Worm (Caenorhabditis elegans) whole organism, L4/young adult: ENCODE data around the gene acr-20.

Experiments used
- W03F9.2 ChIP-seq: fragments of 150-350 bp; optimal IDR thresholded peaks from 2 replicates; lab custom pipeline; 2014; ENCODE audit warnings: missing biosample characterization, missing genetic modification characterization
- him-1 ChIP-seq: sonication (generic microtip); optimal IDR thresholded peaks from 2 replicates; lab custom pipeline; 2016; ENCODE audit warnings: missing genotype, missing genetic modification reagents, missing genetic modification characterization, missing compliant biosample characterization

DNA sequence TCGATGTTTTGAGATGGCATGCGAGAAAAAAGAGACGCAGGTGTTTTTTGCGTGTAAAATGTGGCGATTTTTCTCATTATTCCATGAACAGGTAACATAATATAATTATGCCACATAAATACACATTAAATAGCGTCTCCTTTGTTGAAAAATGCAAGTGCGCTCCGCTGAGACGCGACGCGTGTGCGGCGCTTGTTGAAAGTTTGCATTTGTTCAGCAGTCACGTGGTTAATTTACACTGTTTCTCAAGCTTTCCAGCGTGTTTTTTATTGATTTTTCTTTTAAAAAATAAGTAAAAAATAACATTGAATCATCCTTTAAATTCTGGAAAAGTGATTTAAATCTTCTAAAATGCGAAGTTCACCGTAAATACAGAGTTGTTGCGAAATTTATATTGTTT is 21.9 kb upstream of the acr-20 start:
- peak; percentile 88 for TF ChIP-seq W03F9.2 (tag; lab: Kevin White, UChicago)
- no peak for TF ChIP-seq him-1
